Fruit fly (Drosophila melanogaster): Measurements from ENCODE around the gene sqd.

sqd gene

DNA sequence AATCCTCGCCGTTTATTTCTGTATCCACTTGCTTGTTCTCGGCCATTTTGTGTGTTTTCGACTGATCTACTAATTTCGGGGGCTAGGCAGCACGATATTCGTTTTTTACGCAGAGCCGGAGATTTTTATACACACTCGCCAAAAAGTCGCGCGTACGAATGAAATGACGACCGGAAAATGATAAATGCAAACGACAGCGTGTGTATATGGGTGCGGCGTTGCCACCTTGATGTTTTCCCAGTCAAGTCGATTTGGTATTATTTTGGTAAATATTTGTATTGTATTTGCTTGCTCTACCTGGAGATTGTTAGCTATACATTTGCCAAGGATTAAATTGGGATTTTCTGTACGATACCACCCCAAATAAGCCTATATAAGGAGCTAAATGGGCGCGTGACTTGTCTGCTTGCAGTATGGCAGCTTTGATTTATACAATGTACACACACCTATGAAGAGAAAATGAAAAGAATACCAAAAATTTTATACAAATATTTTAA, at the start of gene sqd:
sqd (minus strand) TSS at position 431 of the 497 bp plus-strand sequence.
- no peak for TF ChIP-seq noc (tag; optimal IDR thresholded peaks at IDR 0.05)

DNA sequence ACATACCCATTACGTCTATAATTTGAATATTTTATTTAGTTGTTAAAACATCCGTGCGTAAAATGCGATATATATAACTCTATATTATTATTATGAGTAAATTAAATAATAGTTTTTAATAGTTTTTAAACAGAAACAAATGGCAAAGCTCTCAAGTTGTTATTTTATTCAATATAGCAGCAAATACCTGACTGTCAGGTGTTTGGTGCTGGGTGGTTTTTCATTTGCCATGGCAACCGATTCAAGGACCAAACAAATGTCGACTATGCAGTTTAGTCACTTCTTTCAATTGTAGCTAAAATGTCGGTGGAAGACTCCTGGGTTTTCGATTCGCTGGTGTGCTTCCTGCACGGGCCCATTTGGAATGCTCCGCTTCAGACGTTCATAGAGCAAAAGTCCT, 47.6 kb upstream of the sqd start, which contains the start of gene CG14367:
CG14367 (plus strand) TSS at position 301 of the 400 bp plus-strand sequence.
- TF ChIP-seq noc (tag; optimal IDR thresholded peaks at IDR 0.05): no peak

DNA sequence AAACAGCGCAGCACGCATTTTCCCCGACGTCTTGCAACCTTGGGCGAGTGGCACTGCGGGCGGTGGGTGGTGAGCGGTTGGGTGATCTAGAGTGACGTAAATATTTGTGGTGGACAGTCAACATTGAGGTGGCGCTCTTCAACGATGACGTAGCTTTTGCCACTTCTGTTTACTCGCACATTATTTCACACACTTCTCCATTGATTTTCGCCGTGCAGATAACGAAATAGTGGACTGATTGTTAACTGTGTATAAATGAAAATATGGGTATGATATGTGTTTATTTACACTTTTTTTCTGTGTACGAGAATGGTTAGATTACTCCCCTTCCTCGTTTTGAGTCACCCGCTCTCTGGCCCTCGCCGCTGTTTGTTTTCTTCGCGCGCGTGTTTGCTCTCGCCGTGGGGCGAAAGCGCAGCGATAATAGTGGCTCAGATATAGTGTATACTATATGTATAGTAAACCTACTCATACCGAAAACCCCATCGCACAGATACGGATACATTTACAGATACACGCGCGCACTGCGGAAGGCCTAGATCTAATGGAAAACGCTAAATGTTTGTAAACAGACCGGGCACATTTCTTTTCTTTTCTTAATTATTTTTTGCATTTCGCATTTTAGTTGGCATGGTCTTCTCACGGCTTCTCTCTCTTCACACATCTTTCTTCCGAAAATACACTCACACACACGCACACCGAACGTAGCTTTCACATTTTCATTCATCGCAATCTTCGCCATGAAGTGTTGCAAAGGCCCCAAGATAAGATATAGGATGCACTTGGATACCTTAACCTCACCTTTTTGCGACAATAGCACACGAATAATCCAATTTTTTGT, 40.5 kb upstream of the sqd start, which contains the start of gene omd:
omd (minus strand) TSS at position 840 of the 841 bp plus-strand sequence.
- TF ChIP-seq noc (tag; optimal IDR thresholded peaks at IDR 0.05): peak; percentile 63

DNA sequence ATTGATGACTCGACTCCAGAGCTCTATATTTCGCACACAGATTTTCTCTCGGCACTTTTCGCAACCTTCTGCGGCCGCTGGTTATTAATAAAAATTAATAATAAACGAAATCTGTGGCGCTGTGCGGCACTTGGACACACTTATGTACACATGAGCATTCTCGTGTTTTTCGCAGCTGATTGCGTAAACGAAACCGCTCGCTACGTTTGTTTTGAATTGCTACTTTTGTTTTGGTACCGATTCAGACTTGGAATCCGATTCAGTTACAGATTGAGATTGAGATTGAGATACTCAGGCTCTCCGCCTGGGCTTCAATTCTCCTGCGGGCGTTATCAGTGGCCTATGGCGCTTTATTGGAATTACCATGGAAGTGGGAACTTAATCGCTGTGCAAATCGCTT, 39.9 kb upstream of the sqd start:
- TF ChIP-seq noc (tag; optimal IDR thresholded peaks at IDR 0.05): no peak

DNA sequence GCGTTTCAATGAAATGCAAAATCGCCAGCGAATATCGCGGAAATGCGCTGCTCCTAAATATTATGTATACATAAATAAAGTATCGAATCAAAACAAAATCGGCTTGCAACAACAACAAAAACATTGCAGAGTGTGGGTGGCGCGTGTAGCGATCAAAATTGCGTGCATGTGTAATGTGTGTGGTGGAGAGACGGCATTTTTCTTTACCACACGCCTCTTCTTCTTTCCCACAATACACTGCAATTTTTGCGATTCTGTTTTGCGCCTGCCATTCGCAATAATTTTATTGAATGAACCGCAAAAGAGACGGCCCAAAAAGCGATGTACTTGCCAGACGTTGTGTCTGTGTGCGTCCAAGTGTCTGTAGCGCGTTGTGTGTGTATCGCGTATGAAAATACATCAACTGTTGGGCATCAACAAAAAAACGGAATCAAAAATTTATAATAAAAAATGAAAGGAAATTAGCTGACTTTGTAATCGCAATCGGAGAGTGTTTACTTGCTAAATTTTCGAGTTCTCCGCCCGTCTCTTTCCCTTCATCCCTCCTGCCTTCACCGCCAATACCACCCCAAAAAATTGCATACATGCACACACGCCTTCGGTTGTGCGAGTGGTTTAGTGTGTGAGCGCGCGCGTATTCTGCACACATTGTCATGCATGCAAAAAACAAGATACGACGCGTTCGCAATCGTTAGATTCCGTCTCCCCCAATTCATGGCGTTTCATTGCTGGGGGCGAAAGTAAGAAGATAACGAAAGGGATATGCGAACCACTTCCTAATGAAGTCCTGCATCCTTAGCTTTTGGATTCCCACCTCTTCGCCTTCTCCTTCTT, 38.7 kb upstream of the sqd start:
- TF ChIP-seq noc (tag; optimal IDR thresholded peaks at IDR 0.05): peak; percentile 22

DNA sequence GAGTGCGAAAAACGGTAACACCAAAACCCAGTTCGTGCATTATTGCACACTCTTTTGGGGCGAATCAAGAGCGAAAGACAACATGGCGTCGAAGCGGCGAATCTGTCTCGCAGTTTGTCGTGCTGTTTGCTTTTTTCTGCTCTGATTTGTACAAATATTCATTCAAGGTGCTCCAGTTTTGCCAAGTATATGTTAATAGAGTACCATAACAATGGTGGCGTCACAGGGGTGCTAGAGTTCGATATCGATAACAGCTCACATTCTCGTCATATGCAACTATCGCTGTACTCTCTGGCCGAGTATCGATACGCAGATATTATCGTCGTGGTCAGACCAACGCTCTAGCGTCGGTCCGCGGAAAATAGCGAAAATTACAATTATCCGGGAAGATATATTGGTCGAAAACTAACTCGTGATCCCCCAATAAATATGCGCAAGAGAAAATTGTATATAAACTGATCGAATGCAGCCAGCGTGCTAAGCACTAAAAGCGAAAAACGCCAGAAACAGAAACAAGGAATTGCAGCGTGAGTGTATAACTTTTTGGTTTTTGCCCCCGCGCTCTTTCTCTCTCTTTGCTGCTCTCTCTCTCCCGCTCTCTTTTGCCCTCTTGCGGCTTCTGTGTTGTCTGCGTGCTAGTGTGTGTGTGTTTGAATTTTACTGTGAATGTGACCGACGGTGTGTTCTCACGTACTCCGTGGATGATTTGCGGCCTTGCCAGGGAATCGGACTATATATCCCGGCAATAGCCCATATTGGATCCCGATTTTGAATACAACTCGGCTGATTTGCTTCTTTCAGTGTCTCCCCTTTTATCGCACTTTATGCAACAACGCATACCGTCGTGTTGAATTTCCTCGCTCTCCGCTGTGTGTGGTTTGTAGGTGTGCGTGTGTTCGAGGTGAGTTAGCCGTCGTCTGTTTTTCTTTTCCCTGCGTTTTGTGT, 37.8 kb upstream of the sqd start, which contains the start of gene flfl:
flfl (plus strand) TSS at position 298 of the 945 bp plus-strand sequence.
- no peak for TF ChIP-seq noc (tag; optimal IDR thresholded peaks at IDR 0.05)

DNA sequence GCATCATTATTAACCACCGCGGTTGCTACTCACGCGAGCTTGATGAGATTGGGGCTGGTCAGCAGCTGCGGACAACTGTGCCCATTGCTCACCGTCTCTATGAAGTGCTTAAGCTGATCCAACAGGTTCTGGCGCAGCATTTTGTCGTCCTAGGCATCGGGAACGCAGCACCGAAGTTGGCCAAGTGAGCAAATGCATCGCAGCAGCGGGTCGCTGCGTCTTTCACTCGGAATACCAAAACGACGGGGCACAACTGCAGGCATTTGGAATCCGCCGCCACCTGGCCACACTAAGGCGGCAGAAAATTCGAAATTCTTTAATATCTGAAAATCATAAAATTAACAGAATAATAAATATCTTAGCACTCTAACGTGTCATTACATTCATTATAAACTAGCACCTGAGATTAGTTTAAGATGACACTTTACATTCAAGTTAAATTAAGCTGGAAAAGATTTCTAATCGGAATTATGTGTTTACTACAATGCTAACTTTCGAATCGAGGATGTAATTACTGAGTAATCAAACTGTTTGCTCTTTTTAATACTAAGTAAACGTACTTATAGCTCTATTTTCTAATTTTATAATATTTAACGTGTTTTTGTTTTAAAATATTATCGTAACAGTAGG, 37.0 kb upstream of the sqd start:
- no peak for TF ChIP-seq noc (tag; optimal IDR thresholded peaks at IDR 0.05)

DNA sequence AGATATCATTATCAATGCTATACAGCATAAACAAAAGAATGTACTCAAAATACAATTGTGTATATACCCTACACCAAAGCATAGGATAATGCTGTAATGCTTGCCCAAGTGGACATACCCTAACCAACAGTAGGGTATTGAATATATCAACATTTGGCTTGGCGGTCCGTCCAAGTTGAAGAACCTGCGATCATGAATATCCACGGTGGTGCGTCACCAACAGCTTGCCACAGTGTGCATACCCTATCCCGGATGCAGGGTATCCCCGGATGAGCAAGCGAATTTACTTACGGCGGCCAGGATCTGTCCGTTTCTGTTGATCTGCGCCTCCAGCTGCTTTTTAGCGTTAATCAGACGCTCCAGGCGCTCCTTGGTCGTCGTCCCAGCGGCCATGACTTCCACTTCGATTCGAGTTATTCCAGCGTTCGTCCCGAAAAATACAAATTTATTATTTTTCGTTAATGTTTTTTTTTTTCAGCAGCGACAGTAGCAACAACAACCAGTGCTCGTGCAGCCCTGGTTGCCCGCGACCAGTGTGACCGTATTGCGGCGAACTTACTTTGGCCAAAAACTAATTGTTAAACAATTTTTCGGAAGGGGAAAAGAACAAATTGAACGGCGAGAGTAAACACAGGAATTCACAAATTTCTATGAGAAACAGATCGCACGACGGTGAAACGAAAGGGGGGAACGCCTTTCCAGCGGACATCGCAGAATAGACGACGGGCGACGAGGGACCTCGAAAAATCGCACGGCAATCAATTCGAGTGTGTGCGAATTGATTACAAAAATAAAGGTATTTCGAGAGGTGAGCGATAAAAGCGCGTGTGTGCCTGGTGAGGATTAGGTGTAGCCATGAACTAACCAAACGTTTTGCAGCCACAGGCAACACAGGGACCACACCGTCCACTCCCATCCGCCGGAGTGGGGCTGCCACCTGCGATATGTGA, 30.3 kb upstream of the sqd start, which contains the start of the genes Lkb1 and CG9588:
Lkb1 (plus strand) TSS at position 413 of the 950 bp plus-strand sequence.
CG9588 (minus strand) TSS at position 545 of the 950 bp plus-strand sequence.
- no peak for TF ChIP-seq noc (tag; optimal IDR thresholded peaks at IDR 0.05)

DNA sequence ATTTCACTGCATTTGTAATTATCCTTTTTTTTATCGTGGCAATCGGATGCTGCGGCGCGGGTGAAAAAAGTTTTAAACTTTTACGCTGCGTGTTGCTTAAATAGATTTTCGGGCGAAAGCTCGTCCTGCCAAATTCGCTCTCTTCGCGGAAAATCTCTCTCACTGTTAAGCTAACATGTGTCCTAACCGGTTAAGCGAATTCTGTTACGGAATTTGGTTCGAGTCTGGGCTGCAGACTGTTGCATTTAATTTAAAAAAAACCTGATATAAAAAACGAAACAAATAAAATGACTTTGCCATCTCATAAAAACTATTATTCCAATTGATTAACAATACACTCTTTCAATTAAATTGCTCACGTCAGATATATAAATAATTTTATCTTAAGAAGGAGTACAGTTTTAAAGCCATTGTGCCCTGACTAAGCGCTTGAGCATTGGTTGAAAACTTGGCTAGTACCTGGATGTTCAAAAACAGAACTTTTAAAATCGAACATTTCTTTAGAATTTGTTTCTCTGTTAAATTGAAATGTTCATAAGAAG, 28.5 kb upstream of the sqd start, which contains the start of gene Task6:
Task6 (minus strand) TSS at position 51 of the 542 bp plus-strand sequence.
- TF ChIP-seq noc (tag; optimal IDR thresholded peaks at IDR 0.05): no peak

DNA sequence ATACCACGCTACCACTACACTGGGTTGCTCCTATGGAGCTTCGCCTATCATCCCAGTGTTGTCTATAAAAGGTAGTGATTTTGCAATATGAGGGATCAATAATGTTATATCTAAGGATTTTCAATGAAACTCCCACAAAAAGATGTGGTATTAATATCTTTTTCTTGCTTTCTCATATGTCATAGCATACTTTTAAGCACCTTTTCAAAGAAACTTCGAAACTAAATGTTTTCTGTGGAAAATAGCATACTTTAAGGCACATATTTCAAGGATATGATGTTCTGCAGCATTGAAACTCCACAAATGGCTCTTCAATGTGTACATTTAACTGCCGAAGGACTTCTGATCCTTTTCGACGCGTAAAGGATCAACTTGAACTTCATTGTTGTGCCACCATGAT, 26.8 kb upstream of the sqd start:
- no peak for TF ChIP-seq noc (tag; optimal IDR thresholded peaks at IDR 0.05)

DNA sequence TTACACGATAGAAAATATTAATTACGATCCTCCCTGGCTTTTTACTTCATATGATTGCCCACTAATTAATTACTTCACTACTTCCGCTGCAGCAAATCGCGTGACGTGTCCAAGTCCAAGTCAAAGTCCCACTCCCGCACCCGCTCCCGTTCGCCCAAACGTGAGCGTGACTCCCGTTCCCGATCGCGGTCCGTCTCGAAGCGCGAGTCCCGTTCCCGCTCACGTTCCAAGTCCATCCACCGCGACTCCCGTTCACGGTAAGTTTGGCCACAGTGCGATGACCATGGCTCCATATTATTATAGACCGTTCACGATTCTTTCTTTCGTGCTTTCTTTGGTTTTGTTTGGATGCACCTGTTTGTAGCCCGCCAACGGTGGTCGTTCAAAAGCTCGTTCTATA, 19.9 kb upstream of the sqd start:
- TF ChIP-seq noc (tag; optimal IDR thresholded peaks at IDR 0.05): no peak

DNA sequence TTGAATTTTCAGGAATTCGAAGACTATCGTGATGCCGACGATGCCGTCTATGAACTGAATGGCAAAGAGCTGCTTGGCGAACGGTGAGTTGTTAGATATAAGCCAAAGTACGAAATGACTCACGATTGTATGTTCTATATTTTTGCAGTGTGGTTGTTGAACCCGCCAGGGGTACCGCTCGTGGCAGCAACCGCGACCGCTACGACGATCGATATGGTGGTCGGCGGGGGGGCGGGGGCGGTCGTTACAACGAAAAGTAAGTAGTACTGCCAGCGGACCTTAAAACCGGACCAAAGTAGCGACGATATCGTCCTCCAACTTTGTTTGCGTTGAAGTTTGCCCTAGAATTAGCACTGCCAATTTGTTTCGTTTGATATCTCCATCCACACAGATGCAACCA, 16.0 kb upstream of the sqd start:
- TF ChIP-seq noc (tag; optimal IDR thresholded peaks at IDR 0.05): no peak

Data from whole organism, larva.